Worm (Caenorhabditis elegans) whole organism, L2 larva: ENCODE data around the gene sto-1.

ENCODE experiments used
- C34F6.9 ChIP-seq: fragments of 150-350 bp; optimal IDR thresholded peaks from 2 replicates; lab custom pipeline; 2014; ENCODE audit warnings: missing biosample characterization, missing genetic modification characterization
- F13H6.1 ChIP-seq: sonication (generic microtip); optimal IDR thresholded peaks from 2 replicates; lab custom pipeline; 2016; ENCODE audit warnings: missing genetic modification characterization, missing compliant biosample characterization
- R02D3.7 ChIP-seq: fragments of 150-350 bp; optimal IDR thresholded peaks from 2 replicates; lab custom pipeline; 2014; ENCODE audit warnings: missing biosample characterization, missing genetic modification characterization
- ZK546.5 ChIP-seq: sonication (generic microtip); optimal IDR thresholded peaks from 2 replicates; lab custom pipeline; 2017; ENCODE audit warnings: missing biosample characterization, missing genetic modification characterization
- aly-2 ChIP-seq: fragments of 150-350 bp; optimal IDR thresholded peaks from 2 replicates; lab custom pipeline; 2014; ENCODE audit warnings: missing biosample characterization, missing genetic modification characterization
- ama-1 ChIP-seq: fragments of 150-350 bp; optimal IDR thresholded peaks from 2 replicates; lab custom pipeline; 2018; ENCODE audit warnings: inconsistent platforms
- ceh-16 ChIP-seq: fragments of 150-350 bp; optimal IDR thresholded peaks from 2 replicates; lab custom pipeline; 2014; ENCODE audit warnings: missing biosample characterization, missing genetic modification characterization
- crh-2 ChIP-seq: sonication (generic microtip); optimal IDR thresholded peaks from 2 replicates; lab custom pipeline; 2017; ENCODE audit warnings: missing biosample characterization, missing genetic modification characterization
- egl-27 ChIP-seq: sonication (generic microtip); optimal IDR thresholded peaks from 3 replicates; lab custom pipeline; 2017; ENCODE audit warnings: missing biosample characterization, missing genetic modification reagents, missing genetic modification characterization
- elt-1 ChIP-seq: fragments of 150-350 bp; optimal IDR thresholded peaks from 2 replicates; lab custom pipeline; 2014; ENCODE audit warnings: missing biosample characterization, missing genetic modification characterization
- elt-3 ChIP-seq: sonication (generic microtip); optimal IDR thresholded peaks from 2 replicates; lab custom pipeline; 2017; ENCODE audit warnings: missing biosample characterization, missing genetic modification characterization
- gmeb-1 ChIP-seq: fragments of 150-350 bp; optimal IDR thresholded peaks from 2 replicates; lab custom pipeline; 2014; ENCODE audit warnings: missing biosample characterization, missing genetic modification characterization
- lin-11 ChIP-seq: fragments of 150-350 bp; sonication (generic microtip); optimal IDR thresholded peaks from 2 replicates; lab custom pipeline; 2014; ENCODE audit warnings: missing biosample characterization, missing genetic modification characterization, inconsistent platforms, mixed read lengths
- lin-39 ChIP-seq: fragments of 150-350 bp; optimal IDR thresholded peaks from 2 replicates; lab custom pipeline; 2014; ENCODE audit warnings: missing biosample characterization, missing genetic modification reagents, missing genetic modification characterization
- lsy-2 ChIP-seq, 2 experiments: fragments of 150-350 bp in 1 of 2; sonication (generic microtip) in 1 of 2; optimal IDR thresholded peaks; 2 replicates each; lab custom pipeline; 2014 to 2017; ENCODE audit warnings: missing biosample characterization in 2 of 2, missing genetic modification characterization in 2 of 2
- mbf-1 ChIP-seq: sonication (generic microtip); optimal IDR thresholded peaks from 2 replicates; lab custom pipeline; 2017; ENCODE audit warnings: missing biosample characterization, missing genetic modification characterization
- mdl-1 ChIP-seq, 2 experiments: fragments of 150-350 bp in 1 of 2; sonication (generic microtip) in 1 of 2; optimal IDR thresholded peaks; 2 replicates each; lab custom pipeline; 2017; ENCODE audit warnings: missing biosample characterization in 2 of 2, missing genetic modification characterization in 2 of 2
- nhr-12 ChIP-seq: fragments of 150-350 bp; optimal IDR thresholded peaks from 2 replicates; lab custom pipeline; 2014; ENCODE audit warnings: missing biosample characterization, missing genetic modification characterization
- nhr-129 ChIP-seq: fragments of 150-350 bp; optimal IDR thresholded peaks from 2 replicates; lab custom pipeline; 2014; ENCODE audit warnings: missing biosample characterization, missing genetic modification characterization
- nhr-21 ChIP-seq: fragments of 150-350 bp; optimal IDR thresholded peaks from 2 replicates; lab custom pipeline; 2014; ENCODE audit warnings: missing biosample characterization, missing genetic modification characterization
- nhr-23 ChIP-seq: fragments of 150-350 bp; optimal IDR thresholded peaks from 2 replicates; lab custom pipeline; 2014; ENCODE audit warnings: missing biosample characterization, missing genetic modification reagents, missing genetic modification characterization
- nhr-237 ChIP-seq: fragments of 150-350 bp; optimal IDR thresholded peaks from 2 replicates; lab custom pipeline; 2014; ENCODE audit warnings: missing biosample characterization, missing genetic modification characterization
- nhr-25 ChIP-seq: fragments of 150-350 bp; sonication (generic microtip); optimal IDR thresholded peaks from 3 replicates; lab custom pipeline; 2014; ENCODE audit warnings: missing biosample characterization, missing genetic modification characterization
- nhr-6 ChIP-seq: fragments of 150-350 bp; optimal IDR thresholded peaks from 2 replicates; lab custom pipeline; 2014; ENCODE audit warnings: missing biosample characterization, missing genetic modification characterization
- sem-4 ChIP-seq: fragments of 150-350 bp; optimal IDR thresholded peaks from 2 replicates; lab custom pipeline; 2014; ENCODE audit warnings: missing biosample characterization, missing genetic modification reagents, missing genetic modification characterization
- skn-1 ChIP-seq: sonication (generic microtip); optimal IDR thresholded peaks from 2 replicates; lab custom pipeline; 2017; ENCODE audit warnings: missing biosample characterization, missing genetic modification characterization
- sma-3 ChIP-seq: sonication (generic microtip); optimal IDR thresholded peaks from 2 replicates; lab custom pipeline; 2016; ENCODE audit warnings: missing genetic modification reagents, missing genetic modification characterization, missing compliant biosample characterization
- sma-9 ChIP-seq, 2 experiments: fragments of 150-350 bp in 1 of 2; sonication (generic microtip) in 1 of 2; optimal IDR thresholded peaks; 2 replicates each; lab custom pipeline; 2014 to 2016; ENCODE audit warnings: missing genetic modification characterization in 2 of 2, mild to moderate bottlenecking in 1 of 2, missing biosample characterization in 1 of 2, missing compliant biosample characterization in 1 of 2, missing genetic modification reagents in 1 of 2, moderate library complexity in 1 of 2
- snpc-4 ChIP-seq: fragments of 150-350 bp; optimal IDR thresholded peaks from 2 replicates; lab custom pipeline; 2014; ENCODE audit warnings: missing biosample characterization, missing genetic modification characterization
- unc-39 ChIP-seq: fragments of 150-350 bp; optimal IDR thresholded peaks from 2 replicates; lab custom pipeline; 2014; ENCODE audit warnings: missing biosample characterization, missing genetic modification characterization
- unc-55 ChIP-seq: fragments of 150-350 bp; sonication (generic microtip); optimal IDR thresholded peaks from 3 replicates; lab custom pipeline; 2014; ENCODE audit warnings: missing biosample characterization, missing genetic modification reagents, missing genetic modification characterization
- ztf-1 ChIP-seq: fragments of 200-800 bp; sonication (Bioruptor generic); conservative IDR thresholded peaks from 2 replicates; pipeline ENCODE4 v1.3.6; 2022; ENCODE audit warnings: missing genetic modification characterization, missing compliant biosample characterization
- ztf-11 ChIP-seq: sonication (generic microtip); optimal IDR thresholded peaks from 2 replicates; lab custom pipeline; 2017; ENCODE audit warnings: missing biosample characterization, missing genetic modification characterization
- ztf-4 ChIP-seq: fragments of 150-350 bp; optimal IDR thresholded peaks from 2 replicates; lab custom pipeline; 2014; ENCODE audit warnings: missing biosample characterization, missing genetic modification characterization

The sto-1 gene

ce11 chrX:7525271-7525670 lies 37.4 kb upstream of the sto-1 start, which contains the start of gene F46C8.3:
TSS of gene F46C8.3 (plus strand) at chrX:7525571.
- TF ChIP-seq C34F6.9 = no peak
- no peak for TF ChIP-seq R02D3.7 (tag; lab: Kevin White, UChicago)
- no peak for TF ChIP-seq nhr-12 (tag; lab: Kevin White, UChicago)
- TF ChIP-seq nhr-23 (tag; lab: Kevin White, UChicago) = no peak

ce11 chrX:7532632-7533031 lies 30.0 kb upstream of the sto-1 start, which contains the start of gene ceh-14:
TSS of gene ceh-14 (minus strand) at chrX:7532732.
- TF ChIP-seq ZK546.5 (tag; lab: Kevin White, UChicago) = no peak
- no peak for TF ChIP-seq skn-1 (tag; lab: Kevin White, UChicago)
- no peak for TF ChIP-seq crh-2 (tag; lab: Kevin White, UChicago)
- TF ChIP-seq lsy-2 (tag; optimal IDR thresholded peaks at IDR 0.05; lab: Kevin White, UChicago) = no peak
- TF ChIP-seq mbf-1 (tag; lab: Kevin White, UChicago) = no peak
- no peak for TF ChIP-seq egl-27 (tag; lab: Kevin White, UChicago)
- TF ChIP-seq nhr-129 = no peak
- no peak for TF ChIP-seq sma-9 (GFP tag; optimal IDR thresholded peaks at IDR 0.05; lab: Kevin White, UChicago)
- TF ChIP-seq sma-9 (tag; optimal IDR thresholded peaks at IDR 0.05; lab: Kevin White, UChicago) = no peak
- no peak for TF ChIP-seq nhr-21 (tag; lab: Kevin White, UChicago)
- TF ChIP-seq nhr-237 = no peak
- TF ChIP-seq snpc-4 (tag; lab: Kevin White, UChicago) = no peak

ce11 chrX:7534454-7534853 lies 28.2 kb upstream of the sto-1 start:
- TF ChIP-seq sma-9 (GFP tag; optimal IDR thresholded peaks at IDR 0.05; lab: Kevin White, UChicago) (no peak), sma-9 (tag; optimal IDR thresholded peaks at IDR 0.05; lab: Kevin White, UChicago) (no peak), ztf-1 (GFP tag; lab: Robert Waterston, UW) (no peak), unc-55 (GFP tag; lab: Kevin White, UChicago) (no peak), nhr-6 (tag; lab: Kevin White, UChicago) (no peak), nhr-25 (tag; lab: Kevin White, UChicago) (no peak), mdl-1 (tag; optimal IDR thresholded peaks at IDR 0.05; lab: Kevin White, UChicago) (no peak), egl-27 (tag; lab: Kevin White, UChicago) (no peak), sma-3 (GFP tag; lab: Kevin White, UChicago) (no peak), skn-1 (tag; lab: Kevin White, UChicago) (no peak)

- no peak for TF ChIP-seq crh-2 (tag; lab: Kevin White, UChicago)
- TF ChIP-seq ZK546.5 (tag; lab: Kevin White, UChicago) = no peak
- no peak for TF ChIP-seq sma-3 (GFP tag; lab: Kevin White, UChicago)
- TF ChIP-seq elt-1 (tag; lab: Kevin White, UChicago) = no peak
- TF ChIP-seq nhr-21 (tag; lab: Kevin White, UChicago) = no peak
- TF ChIP-seq unc-39 = no peak
- TF ChIP-seq C34F6.9 = no peak
- no peak for TF ChIP-seq ceh-16 (tag; lab: Kevin White, UChicago)
- no peak for TF ChIP-seq F13H6.1
- TF ChIP-seq sem-4 (tag; lab: Kevin White, UChicago) = no peak
- TF ChIP-seq ztf-4 (tag; lab: Kevin White, UChicago) = no peak
- TF ChIP-seq R02D3.7 (tag; lab: Kevin White, UChicago) = no peak
Measured at ce11 chrX:7536869-7537268, 25.8 kb upstream of the sto-1 start.

- TF ChIP-seq elt-1 (tag; lab: Kevin White, UChicago) (peak; percentile 65), ztf-11 (tag; lab: Kevin White, UChicago) (no peak), sma-9 (GFP tag; optimal IDR thresholded peaks at IDR 0.05; lab: Kevin White, UChicago) (peak; percentile 4), sma-9 (tag; optimal IDR thresholded peaks at IDR 0.05; lab: Kevin White, UChicago) (no peak), nhr-21 (tag; lab: Kevin White, UChicago) (peak; percentile 35)
Measured at ce11 chrX:7537742-7538268, 24.8 kb upstream of the sto-1 start, which contains the start of gene dpy-7. TSS of gene dpy-7 (minus strand) at chrX:7537792.

- TF ChIP-seq unc-55 (GFP tag; lab: Kevin White, UChicago) = no peak
- TF ChIP-seq ztf-11 (tag; lab: Kevin White, UChicago) = no peak
- no peak for TF ChIP-seq nhr-12 (tag; lab: Kevin White, UChicago)
- TF ChIP-seq ama-1 (lab: Kevin White, UChicago) = no peak
- no peak for TF ChIP-seq ztf-4 (tag; lab: Kevin White, UChicago)
- no peak for TF ChIP-seq crh-2 (tag; lab: Kevin White, UChicago)
- TF ChIP-seq aly-2 (tag; lab: Kevin White, UChicago) = no peak
- no peak for TF ChIP-seq unc-39
- TF ChIP-seq lin-39 (tag; lab: Kevin White, UChicago) = no peak
- no peak for TF ChIP-seq elt-3 (tag; lab: Kevin White, UChicago)
- TF ChIP-seq lin-11 = no peak
- TF ChIP-seq sma-3 (GFP tag; lab: Kevin White, UChicago) = no peak
- no peak for TF ChIP-seq gmeb-1
- TF ChIP-seq nhr-23 (tag; lab: Kevin White, UChicago) = no peak
- no peak for TF ChIP-seq sem-4 (tag; lab: Kevin White, UChicago)
- TF ChIP-seq elt-1 (tag; lab: Kevin White, UChicago) = no peak
Measured at ce11 chrX:7540033-7540432, 22.6 kb upstream of the sto-1 start, which contains the start of gene glb-16. TSS of gene glb-16 (minus strand) at chrX:7540133.
